Fruit fly (Drosophila melanogaster): ENCODE data around the gene Keap1.

Gene Keap1

dm6 chr3R:17065018-17065784 lies 14.5 kb downstream of the Keap1 start (continued):
- TF ChIP-seq Rfx (GFP tag; IDR thresholded peaks at IDR 0.05), result peak; percentile 91
- peak; percentile 16 for TF ChIP-seq CG1832 (GFP tag; optimal IDR thresholded peaks at IDR 0.05)
- TF ChIP-seq cg (GFP tag; optimal IDR thresholded peaks at IDR 0.05), result peak; percentile 87
- TF ChIP-seq chm (GFP tag; IDR thresholded peaks at IDR 0.05), result peak; percentile 54; the same call in 1 of the 2 replicates
- TF ChIP-seq CG14050 (GFP tag; IDR thresholded peaks at IDR 0.05), result peak; percentile 84
- peak; percentile 77 for TF ChIP-seq wek (GFP tag; optimal IDR thresholded peaks at IDR 0.05)
- TF ChIP-seq CG4424 (GFP tag; optimal IDR thresholded peaks at IDR 0.05), result peak; percentile 91
- TF ChIP-seq Atf3 (GFP tag; optimal IDR thresholded peaks at IDR 0.05), result peak; percentile 83
- peak; percentile 95 for TF ChIP-seq Hsf (GFP tag; optimal IDR thresholded peaks at IDR 0.05)
- TF ChIP-seq pnt (GFP tag; optimal IDR thresholded peaks at IDR 0.05), result peak; percentile 79
- no peak for TF ChIP-seq CG8478 (optimal IDR thresholded peaks at IDR 0.05)
- TF ChIP-seq CG4617 (GFP tag; optimal IDR thresholded peaks at IDR 0.05; ENCODE audit: borderline replicate concordance), result peak; percentile 68
- TF ChIP-seq gt (GFP tag; IDR thresholded peaks at IDR 0.05), result 0 out of 2 replicates have a peak, but pooled peaks have one; percentile 46
- peak; percentile 93 for TF ChIP-seq NC2β (GFP tag; optimal IDR thresholded peaks at IDR 0.05)
- TF ChIP-seq vvl (GFP tag; IDR thresholded peaks at IDR 0.05), result peak; percentile 95
- TF ChIP-seq E2f1 (GFP tag; IDR thresholded peaks at IDR 0.05), result peak; percentile 87
- TF ChIP-seq lbe (GFP tag; optimal IDR thresholded peaks at IDR 0.05), result peak; percentile 96
- TF ChIP-seq ase (GFP tag; IDR thresholded peaks at IDR 0.05), result peak; percentile 81
- TF ChIP-seq bab2 (GFP tag; optimal IDR thresholded peaks at IDR 0.05), result peak; percentile 93
- peak; percentile 87 for TF ChIP-seq CG4360 (GFP tag; IDR thresholded peaks at IDR 0.05)
- peak; percentile 87 for TF ChIP-seq CG8944 (GFP tag; optimal IDR thresholded peaks at IDR 0.05)
- TF ChIP-seq CG1529 (GFP tag; optimal IDR thresholded peaks at IDR 0.05), result peak; percentile 87
- peak; percentile 96 for TF ChIP-seq corto (GFP tag; optimal IDR thresholded peaks at IDR 0.05)
- TF ChIP-seq CG15514 (GFP tag; optimal IDR thresholded peaks at IDR 0.05), result peak; percentile 78
- peak; percentile 75 for TF ChIP-seq CG33557 (GFP tag; optimal IDR thresholded peaks at IDR 0.05)
- TF ChIP-seq ttk (GFP tag; IDR thresholded peaks at IDR 0.05), result peak; percentile 86
- TF ChIP-seq rib (GFP tag; IDR thresholded peaks at IDR 0.05), result peak; percentile 64
- TF ChIP-seq gsb (GFP tag; IDR thresholded peaks at IDR 0.05), result peak; percentile 73
- peak; percentile 27 for TF ChIP-seq grn (GFP tag; optimal IDR thresholded peaks at IDR 0.05)
- peak; percentile 93 for TF ChIP-seq Hmr (GFP tag; optimal IDR thresholded peaks at IDR 0.05)
- TF ChIP-seq vfl (GFP tag; optimal IDR thresholded peaks at IDR 0.05), result peak; percentile 87
- no peak for TF ChIP-seq Optix (GFP tag; IDR thresholded peaks at IDR 0.05)
- no peak for TF ChIP-seq CG7963 (GFP tag; IDR thresholded peaks at IDR 0.05; ENCODE audit: partially characterized antibody)
- TF ChIP-seq sisA (GFP tag; IDR thresholded peaks at IDR 0.05), result peak; percentile 88
- TF ChIP-seq tin (GFP tag; optimal IDR thresholded peaks at IDR 0.05), result peak; percentile 86
- peak; percentile 59 for TF ChIP-seq CG10321 (GFP tag; IDR thresholded peaks at IDR 0.05)
- TF ChIP-seq exex (tag; optimal IDR thresholded peaks at IDR 0.05), result peak; percentile 72
- TF ChIP-seq CG18262 (tag; optimal IDR thresholded peaks at IDR 0.05), result peak; percentile 97
- peak; percentile 67 for TF ChIP-seq CG15696 (tag; optimal IDR thresholded peaks at IDR 0.05)
- TF ChIP-seq CG9797 (GFP tag; optimal IDR thresholded peaks at IDR 0.05), result peak; percentile 34
- peak; percentile 80 for TF ChIP-seq dati (GFP tag; IDR thresholded peaks at IDR 0.05)
- peak; percentile 50; the same call in 1 of the 2 replicates for TF ChIP-seq MBD-R2 (GFP tag; IDR thresholded peaks at IDR 0.05)
- TF ChIP-seq CG15601 (tag; optimal IDR thresholded peaks at IDR 0.05), result peak; percentile 94
- TF ChIP-seq CG8290 (GFP tag; optimal IDR thresholded peaks at IDR 0.05), result peak; percentile 70
- peak; percentile 62 to 93 for TF ChIP-seq CG8290 (tag; optimal IDR thresholded peaks at IDR 0.05)
- peak; percentile 74 for TF ChIP-seq twi (tag; optimal IDR thresholded peaks at IDR 0.05)
- peak; percentile 75 for TF ChIP-seq Deaf1 (tag; optimal IDR thresholded peaks at IDR 0.05)
- peak; percentile 93 for TF ChIP-seq CG6689 (GFP tag; IDR thresholded peaks at IDR 0.05)
- peak; percentile 84 for TF ChIP-seq Six4 (GFP tag; optimal IDR thresholded peaks at IDR 0.05)
- TF ChIP-seq NFAT (GFP tag; IDR thresholded peaks at IDR 0.05), result peak; percentile 80
- peak; percentile 85 for TF ChIP-seq CG2875 (GFP tag; optimal IDR thresholded peaks at IDR 0.05)

Data from whole organism, embryonic.